Worm (Caenorhabditis elegans) whole organism, L1 larva: ENCODE results near the gene Y56A3A.2.

Experiments used
- ces-1 ChIP-seq: fragments of 150-350 bp; optimal IDR thresholded peaks from 2 replicates; lab custom pipeline; 2014; ENCODE audit warnings: missing biosample characterization, missing genetic modification reagents, missing genetic modification characterization
- lin-39 ChIP-seq: fragments of 150-350 bp; optimal IDR thresholded peaks from 2 replicates; lab custom pipeline; 2014; ENCODE audit warnings: missing biosample characterization, missing genetic modification reagents, missing genetic modification characterization

DNA sequence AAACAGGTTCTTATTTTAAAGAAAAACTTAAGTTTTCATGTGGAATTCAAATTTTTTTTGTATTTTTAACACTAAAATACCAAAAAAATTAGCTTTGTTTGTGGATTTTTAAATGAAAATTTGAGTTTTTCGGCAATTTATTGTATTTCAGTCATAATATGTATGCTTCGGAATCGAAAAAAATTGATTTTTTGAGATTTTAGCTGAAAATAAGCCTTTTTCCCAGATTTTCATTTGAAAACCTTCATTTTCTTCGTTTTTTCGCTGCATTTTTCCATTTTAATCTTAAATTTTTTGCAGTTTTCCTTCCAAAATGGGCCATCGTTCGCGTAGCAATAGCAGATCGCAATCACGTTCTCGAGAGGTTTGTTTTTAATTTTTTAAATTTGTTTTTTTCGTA, 35.9 kb downstream of the Y56A3A.2 start, which contains the start of gene rsp-8:
- TF ChIP-seq lin-39 (tag; lab: Kevin White, UChicago) (no peak), ces-1 (no peak)
